Fruit fly (Drosophila melanogaster): ENCODE results near the gene Hsc70-1.

- no peak for TF ChIP-seq D1 (tag; optimal IDR thresholded peaks at IDR 0.05)
- no peak for TF ChIP-seq fd96Ca (GFP tag; IDR thresholded peaks at IDR 0.05)
- TF ChIP-seq CG10348 (GFP tag; IDR thresholded peaks at IDR 0.05) = no peak
- no peak for TF ChIP-seq CG17806 (tag; optimal IDR thresholded peaks at IDR 0.05)
- TF ChIP-seq Pif1A (GFP tag; optimal IDR thresholded peaks at IDR 0.05) = no peak
- no peak for TF ChIP-seq gl (tag; optimal IDR thresholded peaks at IDR 0.05)
- TF ChIP-seq CG4496 (GFP tag; IDR thresholded peaks at IDR 0.05) = no peak
- TF ChIP-seq Snoo (tag; optimal IDR thresholded peaks at IDR 0.05) = no peak
- no peak for TF ChIP-seq Pif1B (GFP tag; optimal IDR thresholded peaks at IDR 0.05)
- TF ChIP-seq CG13204 (GFP tag; optimal IDR thresholded peaks at IDR 0.05) = no peak
These were observed 8.7 kb downstream of the Hsc70-1 start for dm6 chr3L:13982516-13982915.

Data from whole organism, pupa.